Worm (Caenorhabditis elegans): ENCODE measurements around the gene mek-1.

mek-1 gene

ce11 chrX:7507141-7507540, 28.1 kb downstream of the mek-1 start:
- TF ChIP-seq ceh-40 (GFP tag; IDR thresholded peaks at IDR 0.05) = peak; percentile 89; the same call in 1 of the 2 replicates
- peak; percentile 88 for TF ChIP-seq lin-26 (GFP tag; IDR thresholded peaks at IDR 0.05)
- TF ChIP-seq mxl-1 (tag; optimal IDR thresholded peaks at IDR 0.05) = peak; percentile 61
- TF ChIP-seq xnd-1 (tag; optimal IDR thresholded peaks at IDR 0.05) = no peak
- TF ChIP-seq hrde-1 (tag; optimal IDR thresholded peaks at IDR 0.05; ENCODE audit: borderline replicate concordance) = peak; percentile 36
- peak; percentile 34; the same call in 1 of the 2 replicates for TF ChIP-seq D2030.7 (GFP tag; IDR thresholded peaks at IDR 0.05)
- TF ChIP-seq tbp1 (GFP tag; optimal IDR thresholded peaks at IDR 0.05) = peak; percentile 90
- peak; percentile 79 for TF ChIP-seq die-1 (tag; optimal IDR thresholded peaks at IDR 0.05)
- TF ChIP-seq hmg-1.2 (GFP tag; IDR thresholded peaks at IDR 0.05) = peak; percentile 45; the same call in 1 of the 2 replicates
- TF ChIP-seq zim-3 (tag; optimal IDR thresholded peaks at IDR 0.05) = no peak
- no peak for TF ChIP-seq madf-6 (GFP tag; IDR thresholded peaks at IDR 0.05)
- TF ChIP-seq gei-17 (GFP tag; optimal IDR thresholded peaks at IDR 0.05) = no peak
- peak; percentile 68 for TF ChIP-seq hlh-12 (tag; optimal IDR thresholded peaks at IDR 0.05)
- peak; percentile 73 for TF ChIP-seq nhr-90 (tag; optimal IDR thresholded peaks at IDR 0.05)
- TF ChIP-seq him-1 (tag; optimal IDR thresholded peaks at IDR 0.05) = peak; percentile 65
- TF ChIP-seq rec-8 (tag; optimal IDR thresholded peaks at IDR 0.05) = peak; percentile 47 to 51
- TF ChIP-seq Y79H2A.3 (GFP tag; conservative IDR thresholded peaks at IDR 0.05) = no peak
- TF ChIP-seq B0261.1 (tag; optimal IDR thresholded peaks at IDR 0.05) = peak; percentile 70
- TF ChIP-seq snpc-3.4 (tag; optimal IDR thresholded peaks at IDR 0.05) = peak; percentile 52
- TF ChIP-seq T07F8.4 (tag; optimal IDR thresholded peaks at IDR 0.05) = peak; percentile 47
- TF ChIP-seq pbrm-1 (GFP tag; IDR thresholded peaks at IDR 0.05) = peak; percentile 51; the same call in 1 of the 2 replicates
- peak; percentile 94 for TF ChIP-seq rpc-1 (optimal IDR thresholded peaks at IDR 0.05)
- TF ChIP-seq rpc-1 (tag; optimal IDR thresholded peaks at IDR 0.05) = peak; percentile 96
- peak; percentile 29 for TF ChIP-seq unc-130 (GFP tag; optimal IDR thresholded peaks at IDR 0.05)
- 0 out of 2 replicates have a peak, but pooled peaks have one; percentile 65 for TF ChIP-seq ztf-25 (GFP tag; IDR thresholded peaks at IDR 0.05)
- peak; percentile 52 for TF ChIP-seq ztf-18 (tag; optimal IDR thresholded peaks at IDR 0.05)
- TF ChIP-seq Y53G8AR.9 (GFP tag; conservative IDR thresholded peaks at IDR 0.05) = no peak
- TF ChIP-seq lin-35 (GFP tag; optimal IDR thresholded peaks at IDR 0.05) = no peak
- TF ChIP-seq attf-5 (GFP tag; optimal IDR thresholded peaks at IDR 0.05) = peak; percentile 7
- 0 out of 2 replicates have a peak, but pooled peaks have one; percentile 10 for TF ChIP-seq ztf-6 (GFP tag; IDR thresholded peaks at IDR 0.05)
- TF ChIP-seq snpc-1.1 (tag; optimal IDR thresholded peaks at IDR 0.05; ENCODE audit: insufficient read depth) = no peak
- no peak for TF ChIP-seq aptf-3 (GFP tag; IDR thresholded peaks at IDR 0.05)
- TF ChIP-seq ZK185.1 (tag; optimal IDR thresholded peaks at IDR 0.05; ENCODE audit: poor library complexity, severe bottlenecking) = peak; percentile 51

- TF ChIP-seq tlf-1 (GFP tag; optimal IDR thresholded peaks at IDR 0.05) = no peak
- no peak for TF ChIP-seq B0261.1 (tag; optimal IDR thresholded peaks at IDR 0.05)
- TF ChIP-seq bed-1 (GFP tag; IDR thresholded peaks at IDR 0.05) = no peak
- no peak for TF ChIP-seq lin-54 (GFP tag; optimal IDR thresholded peaks at IDR 0.05)
- TF ChIP-seq tbp1 (GFP tag; optimal IDR thresholded peaks at IDR 0.05) = no peak
Observed at ce11 chrX:7512714-7513113, 33.7 kb downstream of the mek-1 start.

ce11 chrX:7519569-7519968, 40.5 kb downstream of the mek-1 start, which contains the start of gene chts-1:
TSS of gene chts-1 (minus strand) at chrX:7519669.
- TF ChIP-seq hmg-20 (GFP tag; IDR thresholded peaks at IDR 0.05) (no peak), T07F8.4 (tag; optimal IDR thresholded peaks at IDR 0.05) (no peak), nhr-80 (tag; optimal IDR thresholded peaks at IDR 0.05) (no peak), tbx-9 (tag; optimal IDR thresholded peaks at IDR 0.05; ENCODE audit: borderline replicate concordance) (no peak)
